Worm (Caenorhabditis elegans): ENCODE data around the gene clh-1.

DNA sequence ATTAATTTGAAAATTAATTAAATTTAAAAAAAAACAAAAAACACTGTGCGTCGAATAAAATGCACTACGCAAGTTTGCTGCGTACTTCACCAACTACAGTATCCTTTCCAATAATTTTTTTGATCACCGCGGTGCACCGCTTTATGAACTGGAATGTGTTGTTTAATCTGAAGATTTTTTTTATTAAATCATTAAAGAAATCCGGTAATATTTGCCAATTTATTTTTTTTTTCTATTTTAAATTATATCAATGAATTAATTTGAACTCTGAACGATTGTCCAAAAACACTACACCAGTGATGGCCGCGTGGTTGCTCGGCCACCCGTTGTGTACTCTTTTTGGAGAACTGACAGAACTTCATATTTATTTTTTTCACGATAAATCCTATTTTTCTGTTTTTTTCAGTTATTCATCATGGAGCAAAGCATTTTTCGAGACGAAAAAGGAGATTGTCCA, 4.4 kb upstream of the clh-1 start, which contains the start of gene K12D12.5:
- no peak for TF ChIP-seq snpc-4 (tag; optimal IDR thresholded peaks at IDR 0.05)
- no peak for TF ChIP-seq tbx-2 (tag; optimal IDR thresholded peaks at IDR 0.05)
- TF ChIP-seq egl-13 (tag; optimal IDR thresholded peaks at IDR 0.05): no peak
- no peak for TF ChIP-seq ama-1 (optimal IDR thresholded peaks at IDR 0.05)
- no peak for TF ChIP-seq mab-9 (GFP tag; IDR thresholded peaks at IDR 0.05)
- TF ChIP-seq jun-1 (tag; optimal IDR thresholded peaks at IDR 0.05): no peak
- TF ChIP-seq nhr-77 (tag; optimal IDR thresholded peaks at IDR 0.05): no peak
